Fruit fly (Drosophila melanogaster): ENCODE results near the gene Ccm3.

Gene Ccm3

dm6 chr3R:15350993-15351426 is 20.7 kb upstream of the Ccm3 start, which contains the start of the genes Trs33 and Tmtc4 (continued):
- TF ChIP-seq Trl (optimal IDR thresholded peaks at IDR 0.05) (no peak), Trl (GFP tag; optimal IDR thresholded peaks at IDR 0.05) (no peak), tll (GFP tag; optimal IDR thresholded peaks at IDR 0.05) (no peak), CG30403 (GFP tag; optimal IDR thresholded peaks at IDR 0.05) (peak; percentile 42), Awh (GFP tag; IDR thresholded peaks at IDR 0.05) (no peak), peb (GFP tag; IDR thresholded peaks at IDR 0.05) (no peak), pnt (GFP tag; optimal IDR thresholded peaks at IDR 0.05) (no peak), fru (optimal IDR thresholded peaks at IDR 0.05) (no peak), Ada2b (GFP tag; IDR thresholded peaks at IDR 0.05) (peak; percentile 35; the same call in 1 of the 2 replicates), fd64A (GFP tag; optimal IDR thresholded peaks at IDR 0.05) (no peak), CG15011 (GFP tag; optimal IDR thresholded peaks at IDR 0.05) (no peak), B-H1 (GFP tag; IDR thresholded peaks at IDR 0.05) (no peak), CG10979 (tag; optimal IDR thresholded peaks at IDR 0.05) (peak; percentile 14), Ssrp (tag; optimal IDR thresholded peaks at IDR 0.05) (no peak), gsb (GFP tag; IDR thresholded peaks at IDR 0.05) (no peak), Atf3 (GFP tag; optimal IDR thresholded peaks at IDR 0.05) (no peak), Camta (GFP tag; optimal IDR thresholded peaks at IDR 0.05) (no peak), Doc3 (GFP tag; IDR thresholded peaks at IDR 0.05; ENCODE audit: partially characterized antibody) (no peak), row (GFP tag; IDR thresholded peaks at IDR 0.05) (peak; percentile 85), z (GFP tag; IDR thresholded peaks at IDR 0.05) (no peak), Lpt (GFP tag; optimal IDR thresholded peaks at IDR 0.05) (no peak), Side (GFP tag; optimal IDR thresholded peaks at IDR 0.05) (no peak), CG31388 (GFP tag; optimal IDR thresholded peaks at IDR 0.05) (no peak), gt (GFP tag; IDR thresholded peaks at IDR 0.05) (no peak), chn (GFP tag; optimal IDR thresholded peaks at IDR 0.05) (no peak), Mes4 (GFP tag; optimal IDR thresholded peaks at IDR 0.05) (no peak), pan (optimal IDR thresholded peaks at IDR 0.05) (no peak), pan (GFP tag; optimal IDR thresholded peaks at IDR 0.05 in 1 of 2, IDR thresholded peaks at IDR 0.05 in 1 of 2) (no peak), HLHmδ (GFP tag; optimal IDR thresholded peaks at IDR 0.05) (no peak), Sry-β (GFP tag; optimal IDR thresholded peaks at IDR 0.05) (peak; percentile 89), CG17802 (tag; optimal IDR thresholded peaks at IDR 0.05) (no peak), ase (GFP tag; IDR thresholded peaks at IDR 0.05) (peak; percentile 37; the same call in 1 of the 3 replicates), ATbp (GFP tag; optimal IDR thresholded peaks at IDR 0.05) (no peak), CG12942 (GFP tag; optimal IDR thresholded peaks at IDR 0.05) (no peak), CG2202 (tag; optimal IDR thresholded peaks at IDR 0.05) (no peak), Nf-YA (GFP tag; IDR thresholded peaks at IDR 0.05) (no peak), Tbp (GFP tag; optimal IDR thresholded peaks at IDR 0.05) (no peak), exex (tag; optimal IDR thresholded peaks at IDR 0.05) (peak; percentile 22), HHEX (GFP tag; optimal IDR thresholded peaks at IDR 0.05) (no peak), CG18764 (GFP tag; optimal IDR thresholded peaks at IDR 0.05) (no peak), insv (GFP tag; optimal IDR thresholded peaks at IDR 0.05) (peak in 1 of 2 experiments; percentile 2), pros (GFP tag; optimal IDR thresholded peaks at IDR 0.05) (no peak), lola (GFP tag; optimal IDR thresholded peaks at IDR 0.05) (peak in 1 of 3 experiments; percentile 40), NfI (GFP tag; optimal IDR thresholded peaks at IDR 0.05) (peak; percentile 3), CG17912 (GFP tag; optimal IDR thresholded peaks at IDR 0.05) (no peak), twi (tag; optimal IDR thresholded peaks at IDR 0.05) (peak; percentile 44), CG3838 (GFP tag; optimal IDR thresholded peaks at IDR 0.05) (no peak), CG8290 (GFP tag; optimal IDR thresholded peaks at IDR 0.05) (no peak), CG8290 (tag; optimal IDR thresholded peaks at IDR 0.05) (no peak), Pdp1 (GFP tag; optimal IDR thresholded peaks at IDR 0.05) (no peak), Med (GFP tag) (peak; percentile 76), CG10654 (GFP tag; optimal IDR thresholded peaks at IDR 0.05) (peak; percentile 20), CG2116 (GFP tag; optimal IDR thresholded peaks at IDR 0.05) (peak; percentile 59)
